Fruit fly (Drosophila melanogaster): Measurements from ENCODE around the gene nullo.
A peak's percentile ranks its signal among the peaks of the same experiment; 100 is the strongest.

The nullo gene

dm6 chrX:7094861-7095260, 45.6 kb downstream of the nullo start (continued):
- TF ChIP-seq lov (optimal IDR thresholded peaks at IDR 0.05) (no peak), lov (GFP tag; IDR thresholded peaks at IDR 0.05) (no peak), CG12391 (tag; optimal IDR thresholded peaks at IDR 0.05) (peak; percentile 55), emc (GFP tag; optimal IDR thresholded peaks at IDR 0.05) (no peak), lab (GFP tag; optimal IDR thresholded peaks at IDR 0.05) (no peak), tx (GFP tag; optimal IDR thresholded peaks at IDR 0.05) (no peak), Sox100B (GFP tag; optimal IDR thresholded peaks at IDR 0.05) (peak; percentile 36), CG9437 (GFP tag; optimal IDR thresholded peaks at IDR 0.05) (peak; percentile 24), Rx (GFP tag; IDR thresholded peaks at IDR 0.05) (no peak), CG10543 (GFP tag; optimal IDR thresholded peaks at IDR 0.05) (no peak), E2f2 (GFP tag; IDR thresholded peaks at IDR 0.05) (no peak), CG14667 (GFP tag; IDR thresholded peaks at IDR 0.05) (no peak), CG14014 (GFP tag; IDR thresholded peaks at IDR 0.05) (no peak), Drgx (GFP tag; IDR thresholded peaks at IDR 0.05) (no peak), Mes4 (GFP tag; optimal IDR thresholded peaks at IDR 0.05) (no peak), bsh (GFP tag; optimal IDR thresholded peaks at IDR 0.05) (peak in 1 of 2 experiments; percentile 71), row (GFP tag; IDR thresholded peaks at IDR 0.05) (peak; percentile 31; the same call in 2 of the 3 replicates), CG6272 (GFP tag; IDR thresholded peaks at IDR 0.05) (no peak), maf-S (GFP tag; optimal IDR thresholded peaks at IDR 0.05) (no peak), repo (GFP tag; optimal IDR thresholded peaks at IDR 0.05) (no peak), CG8944 (GFP tag; optimal IDR thresholded peaks at IDR 0.05) (no peak), ato (GFP tag; IDR thresholded peaks at IDR 0.05; ENCODE audit: partially characterized antibody) (no peak), CG10267 (tag; optimal IDR thresholded peaks at IDR 0.05) (no peak), toy (GFP tag; IDR thresholded peaks at IDR 0.05) (no peak), CoRest (tag; optimal IDR thresholded peaks at IDR 0.05) (peak; percentile 45), zfh1 (GFP tag; IDR thresholded peaks at IDR 0.05) (peak; percentile 50; the same call in 1 of the 3 replicates), CHES-1-like (GFP tag; optimal IDR thresholded peaks at IDR 0.05) (no peak), Hsf (GFP tag; optimal IDR thresholded peaks at IDR 0.05) (no peak), pb (GFP tag; optimal IDR thresholded peaks at IDR 0.05) (no peak), CG11723 (GFP tag; optimal IDR thresholded peaks at IDR 0.05) (no peak), run (tag; optimal IDR thresholded peaks at IDR 0.05) (no peak), D19B (GFP tag; optimal IDR thresholded peaks at IDR 0.05) (no peak), cato (GFP tag; optimal IDR thresholded peaks at IDR 0.05; ENCODE audit: borderline replicate concordance) (no peak), CG16813 (GFP tag; IDR thresholded peaks at IDR 0.05; ENCODE audit: partially characterized antibody) (no peak), Oli (tag; optimal IDR thresholded peaks at IDR 0.05) (peak; percentile 51), CG1603 (tag; optimal IDR thresholded peaks at IDR 0.05) (no peak), cwo (GFP tag; optimal IDR thresholded peaks at IDR 0.05) (no peak), sima (GFP tag; optimal IDR thresholded peaks at IDR 0.05) (no peak), CG18764 (GFP tag; optimal IDR thresholded peaks at IDR 0.05) (no peak), CG12071 (GFP tag; optimal IDR thresholded peaks at IDR 0.05) (no peak), CG3726 (GFP tag; IDR thresholded peaks at IDR 0.05) (no peak), oc (tag; optimal IDR thresholded peaks at IDR 0.05) (peak; percentile 45), CG11398 (GFP tag; optimal IDR thresholded peaks at IDR 0.05) (no peak), CG34376 (GFP tag; optimal IDR thresholded peaks at IDR 0.05) (no peak), CG11560 (tag; IDR thresholded peaks at IDR 0.05) (no peak), Sry-β (GFP tag; optimal IDR thresholded peaks at IDR 0.05) (no peak), chinmo (GFP tag; IDR thresholded peaks at IDR 0.05; ENCODE audit: partially characterized antibody) (no peak), Hr51 (GFP tag; optimal IDR thresholded peaks at IDR 0.05) (peak in 1 of 2 experiments; percentile 57), ro (GFP tag; IDR thresholded peaks at IDR 0.05) (no peak), exex (tag; optimal IDR thresholded peaks at IDR 0.05) (no peak), CG4617 (GFP tag; optimal IDR thresholded peaks at IDR 0.05; ENCODE audit: borderline replicate concordance) (peak; percentile 29)
